Worm (Caenorhabditis elegans): ENCODE measurements around the gene epic-3.

The epic-3 gene

ce11 chrIV:1769074-1769473 lies 44.9 kb upstream of the epic-3 start (continued):
- no peak for TF ChIP-seq pha-2 (tag; optimal IDR thresholded peaks at IDR 0.05)
- no peak for TF ChIP-seq unc-42 (tag; optimal IDR thresholded peaks at IDR 0.05)
- no peak for TF ChIP-seq K02D7.2 (tag; optimal IDR thresholded peaks at IDR 0.05)
- no peak for TF ChIP-seq pag-3 (tag; optimal IDR thresholded peaks at IDR 0.05; ENCODE audit: borderline replicate concordance)
- no peak for TF ChIP-seq rnt-1 (tag; optimal IDR thresholded peaks at IDR 0.05)
- no peak for TF ChIP-seq ceh-48 (tag; optimal IDR thresholded peaks at IDR 0.05)

DNA sequence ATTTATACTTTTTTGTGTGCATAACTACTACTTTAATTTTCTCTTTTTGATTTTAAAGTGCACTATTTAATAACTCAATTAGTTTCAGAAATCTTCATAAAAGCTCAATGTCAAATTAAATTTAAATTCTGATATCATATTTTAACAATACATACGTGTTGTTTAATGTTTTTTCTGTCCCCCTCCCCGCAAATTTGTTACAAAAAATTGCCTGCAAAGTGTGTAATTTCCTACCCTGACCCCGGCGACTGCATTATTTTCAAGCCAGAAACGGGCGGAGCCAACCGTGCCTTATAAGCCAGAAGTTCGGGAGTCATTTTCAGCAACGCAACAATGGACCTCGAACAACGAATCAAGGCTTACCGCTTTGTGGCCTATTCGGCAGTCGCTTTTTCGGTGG lies 44.1 kb upstream of the epic-3 start, which contains the start of gene col-108:
TSS of gene col-108 (plus strand) at position 301 of the 400 bp plus-strand sequence.
- TF ChIP-seq lin-11 (tag; optimal IDR thresholded peaks at IDR 0.05) (no peak), ama-1 (optimal IDR thresholded peaks at IDR 0.05) (no peak), sox-4 (tag; optimal IDR thresholded peaks at IDR 0.05) (no peak), ceh-34 (tag; optimal IDR thresholded peaks at IDR 0.05) (no peak), madf-2 (tag; optimal IDR thresholded peaks at IDR 0.05) (no peak), T23F11.4 (GFP tag; optimal IDR thresholded peaks at IDR 0.05) (no peak), dmd-4 (tag; optimal IDR thresholded peaks at IDR 0.05; ENCODE audit: borderline replicate concordance) (no peak), odd-2 (tag; optimal IDR thresholded peaks at IDR 0.05) (no peak), pqm-1 (tag; optimal IDR thresholded peaks at IDR 0.05) (no peak), ahr-1 (tag; optimal IDR thresholded peaks at IDR 0.05) (no peak), pax-1 (tag; optimal IDR thresholded peaks at IDR 0.05) (no peak), ttx-3 (tag; optimal IDR thresholded peaks at IDR 0.05) (no peak), K09A11.1 (tag; optimal IDR thresholded peaks at IDR 0.05; ENCODE audit: insufficient read depth) (no peak), elt-2 (tag; optimal IDR thresholded peaks at IDR 0.05) (no peak), ztf-16 (tag; optimal IDR thresholded peaks at IDR 0.05) (no peak), fkh-6 (tag; optimal IDR thresholded peaks at IDR 0.05) (no peak), tbx-7 (tag; optimal IDR thresholded peaks at IDR 0.05) (no peak), ceh-6 (GFP tag; optimal IDR thresholded peaks at IDR 0.05) (no peak), tbx-2 (tag; optimal IDR thresholded peaks at IDR 0.05) (no peak), ceh-19 (GFP tag; optimal IDR thresholded peaks at IDR 0.05) (no peak)

DNA sequence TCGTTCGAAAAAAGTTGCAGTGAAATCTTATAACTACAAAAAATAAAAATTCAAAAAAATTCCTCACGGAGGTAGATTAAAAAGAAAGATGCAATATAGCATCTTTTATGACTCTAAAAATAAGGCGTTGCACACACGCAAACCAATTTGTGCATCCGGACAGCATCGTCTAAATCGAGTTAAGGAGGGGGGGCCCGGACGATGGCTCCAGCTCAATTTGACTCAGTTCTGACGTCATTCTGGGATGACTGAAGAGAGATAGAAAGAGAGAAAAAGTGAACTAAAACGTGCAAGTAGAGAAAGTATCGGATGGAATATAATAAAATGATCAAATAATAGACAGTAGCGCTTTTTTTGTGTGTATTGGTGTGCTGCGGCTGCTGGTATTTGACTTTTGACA lies 41.8 kb upstream of the epic-3 start:
- peak; percentile 100 for TF ChIP-seq unc-42 (tag; optimal IDR thresholded peaks at IDR 0.05)
- TF ChIP-seq sox-4 (tag; optimal IDR thresholded peaks at IDR 0.05), result no peak
- peak; percentile 51 for TF ChIP-seq ceh-31 (tag; optimal IDR thresholded peaks at IDR 0.05)

DNA sequence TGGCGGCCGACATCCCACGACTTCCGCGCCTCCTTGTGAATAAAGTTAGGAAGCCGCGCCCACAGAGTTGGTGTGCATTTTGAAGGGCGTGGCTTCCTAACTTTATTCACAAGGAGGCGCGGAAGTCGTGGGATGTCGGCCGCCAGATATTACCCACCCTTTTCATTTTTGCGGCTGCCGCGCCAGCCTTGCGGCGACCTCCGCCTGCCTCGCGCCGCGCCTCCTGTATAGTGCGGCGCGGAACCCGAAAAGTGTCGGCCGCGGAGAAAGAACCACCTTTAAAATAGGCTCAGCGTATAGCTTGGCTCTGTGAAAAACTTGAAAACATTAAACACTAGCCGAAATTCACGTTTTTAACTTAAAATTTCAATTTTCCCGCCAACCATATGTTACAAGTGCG lies 39.3 kb upstream of the epic-3 start:
- TF ChIP-seq sox-4 (tag; optimal IDR thresholded peaks at IDR 0.05) (no peak), fkh-6 (tag; optimal IDR thresholded peaks at IDR 0.05) (no peak), hlh-30 (tag; optimal IDR thresholded peaks at IDR 0.05; ENCODE audit: insufficient read depth) (no peak), pha-2 (tag; optimal IDR thresholded peaks at IDR 0.05) (no peak), elt-2 (tag; optimal IDR thresholded peaks at IDR 0.05) (no peak)

DNA sequence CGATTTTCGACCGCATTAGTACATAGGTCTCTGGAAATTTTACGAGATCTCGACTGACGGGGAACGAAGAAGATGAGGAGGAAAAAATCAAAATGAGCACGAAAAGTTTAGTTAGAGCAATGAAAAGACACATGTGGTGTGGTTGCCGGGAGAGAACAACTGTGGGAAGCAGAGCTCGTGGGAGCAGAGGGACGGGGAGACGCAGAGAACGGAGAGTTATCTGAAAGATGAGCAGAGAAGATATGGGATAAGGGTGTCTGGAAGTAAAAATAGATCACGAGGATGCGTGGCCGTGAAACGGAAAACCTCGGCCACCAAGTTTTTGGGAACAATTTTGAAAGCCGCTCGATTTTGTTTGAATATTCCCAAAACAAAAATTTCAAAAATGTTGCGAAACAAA lies 37.4 kb upstream of the epic-3 start, which contains the start of gene Y41D4A.7:
TSS of gene Y41D4A.7 (minus strand) at position 18 of the 400 bp plus-strand sequence.
- TF ChIP-seq rnt-1 (tag; optimal IDR thresholded peaks at IDR 0.05), result peak; percentile 24
- TF ChIP-seq pros-1 (tag; optimal IDR thresholded peaks at IDR 0.05), result no peak
- no peak for TF ChIP-seq nfya-1 (tag; optimal IDR thresholded peaks at IDR 0.05)
- no peak for TF ChIP-seq che-1 (tag; optimal IDR thresholded peaks at IDR 0.05)
- TF ChIP-seq hlh-30 (tag; optimal IDR thresholded peaks at IDR 0.05; ENCODE audit: insufficient read depth), result peak; percentile 24
- no peak for TF ChIP-seq ets-4 (tag; optimal IDR thresholded peaks at IDR 0.05)
- no peak for TF ChIP-seq nhr-232 (tag; optimal IDR thresholded peaks at IDR 0.05)
- TF ChIP-seq ceh-18 (tag; optimal IDR thresholded peaks at IDR 0.05), result peak; percentile 40
- no peak for TF ChIP-seq T23F11.4 (GFP tag; optimal IDR thresholded peaks at IDR 0.05)
- TF ChIP-seq pat-9 (tag; optimal IDR thresholded peaks at IDR 0.05), result no peak
- TF ChIP-seq ref-2 (tag; optimal IDR thresholded peaks at IDR 0.05), result no peak
- TF ChIP-seq lin-11 (tag; optimal IDR thresholded peaks at IDR 0.05), result no peak
- no peak for TF ChIP-seq syd-9 (tag; optimal IDR thresholded peaks at IDR 0.05)
- no peak for TF ChIP-seq F13H6.1 (tag; optimal IDR thresholded peaks at IDR 0.05)
